Fruit fly (Drosophila melanogaster): ENCODE results near the gene Vps60.

Vps60 gene

DNA sequence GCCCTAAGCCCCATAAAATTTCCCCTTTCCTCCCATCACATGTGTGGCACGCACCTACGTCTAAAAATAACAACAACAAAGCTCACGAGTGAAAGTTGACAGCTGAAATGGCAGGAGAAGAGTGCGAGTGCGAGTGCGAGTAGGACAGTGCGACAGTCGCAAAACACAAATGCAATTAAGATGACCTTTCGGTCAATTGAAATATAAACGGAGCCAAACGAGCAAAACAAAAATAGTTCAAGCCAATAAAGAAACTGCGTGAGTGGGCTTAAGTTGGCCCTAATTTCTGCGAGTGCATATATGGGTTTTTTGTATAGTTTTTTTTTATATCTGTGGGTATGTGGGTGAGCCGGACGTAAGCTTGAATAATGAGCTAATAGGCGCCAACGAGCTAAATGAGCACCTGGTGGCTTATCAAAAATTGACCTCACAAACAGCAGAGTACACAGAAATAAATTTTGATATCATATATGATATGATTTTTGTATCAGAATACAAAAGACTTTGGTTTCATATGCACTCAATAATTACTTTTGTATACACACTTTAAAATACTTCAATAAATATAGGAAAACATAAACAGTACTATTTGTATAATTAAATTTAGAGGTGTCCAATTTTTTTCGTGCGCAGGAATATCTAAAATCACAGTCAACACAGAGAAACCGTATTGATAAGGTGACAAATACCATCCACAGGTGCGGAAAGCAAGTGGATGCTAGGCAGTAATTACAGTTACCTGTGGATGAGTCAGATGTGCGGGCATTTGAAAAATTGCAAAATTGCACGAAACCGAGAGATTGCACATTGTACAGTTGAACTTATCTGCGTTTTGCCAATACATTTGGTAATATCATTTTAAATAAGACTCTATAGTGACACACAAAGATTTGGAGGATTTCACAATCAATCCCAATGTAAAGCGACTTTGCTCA is 30.6 kb upstream of the Vps60 start (continued):
- TF ChIP-seq CG9437 (GFP tag; optimal IDR thresholded peaks at IDR 0.05), result peak; percentile 26
- no peak for TF ChIP-seq mld (GFP tag; IDR thresholded peaks at IDR 0.05; ENCODE audit: partially characterized antibody)
- TF ChIP-seq bbx (GFP tag; IDR thresholded peaks at IDR 0.05; ENCODE audit: partially characterized antibody), result no peak
- no peak for TF ChIP-seq Optix (GFP tag; IDR thresholded peaks at IDR 0.05)
- no peak for TF ChIP-seq bowl (GFP tag; IDR thresholded peaks at IDR 0.05)
- TF ChIP-seq sens-2 (GFP tag; IDR thresholded peaks at IDR 0.05), result peak; percentile 58; the same call in 1 of the 2 replicates
- no peak for TF ChIP-seq jigr1 (GFP tag; IDR thresholded peaks at IDR 0.05)
- no peak for TF ChIP-seq CG11085 (GFP tag; IDR thresholded peaks at IDR 0.05)
- TF ChIP-seq Spps (tag; optimal IDR thresholded peaks at IDR 0.05), result no peak
- peak; percentile 56 for TF ChIP-seq abd-A (tag; optimal IDR thresholded peaks at IDR 0.05)
- peak; percentile 13 for TF ChIP-seq CG3407 (GFP tag; optimal IDR thresholded peaks at IDR 0.05)
- no peak for TF ChIP-seq CG9215 (GFP tag; IDR thresholded peaks at IDR 0.05)
- no peak for TF ChIP-seq Hmr (GFP tag; optimal IDR thresholded peaks at IDR 0.05)
- TF ChIP-seq Aef1 (GFP tag; IDR thresholded peaks at IDR 0.05), result no peak
- TF ChIP-seq CG12744 (GFP tag; optimal IDR thresholded peaks at IDR 0.05), result no peak
- no peak for TF ChIP-seq CG12942 (GFP tag; optimal IDR thresholded peaks at IDR 0.05)
- TF ChIP-seq CG16863 (GFP tag; optimal IDR thresholded peaks at IDR 0.05), result no peak
- TF ChIP-seq p53 (GFP tag; optimal IDR thresholded peaks at IDR 0.05), result no peak
- no peak for TF ChIP-seq fd64A (GFP tag; optimal IDR thresholded peaks at IDR 0.05)
- no peak for TF ChIP-seq dan (GFP tag; IDR thresholded peaks at IDR 0.05)
- TF ChIP-seq CG31365 (tag; optimal IDR thresholded peaks at IDR 0.05), result no peak
- no peak for TF ChIP-seq Lim3 (GFP tag; IDR thresholded peaks at IDR 0.05)
- TF ChIP-seq CG14860 (GFP tag; IDR thresholded peaks at IDR 0.05; ENCODE audit: partially characterized antibody), result no peak
- TF ChIP-seq sug (tag; optimal IDR thresholded peaks at IDR 0.05), result peak; percentile 29
- TF ChIP-seq slbo (GFP tag; IDR thresholded peaks at IDR 0.05), result 0 out of 2 replicates have a peak, but pooled peaks have one; percentile 13
- TF ChIP-seq grau (tag; optimal IDR thresholded peaks at IDR 0.05), result peak; percentile 49
- no peak for TF ChIP-seq CG7987 (GFP tag; optimal IDR thresholded peaks at IDR 0.05)
- no peak for TF ChIP-seq Fer2 (tag; optimal IDR thresholded peaks at IDR 0.05)
- peak; percentile 13 for TF ChIP-seq lilli (GFP tag; optimal IDR thresholded peaks at IDR 0.05)
- no peak for TF ChIP-seq otp (GFP tag; IDR thresholded peaks at IDR 0.05)
- no peak for TF ChIP-seq crp (GFP tag; optimal IDR thresholded peaks at IDR 0.05)
- 0 out of 3 replicates have a peak, but pooled peaks have one; percentile 44 for TF ChIP-seq zfh1 (GFP tag; IDR thresholded peaks at IDR 0.05)
- TF ChIP-seq CG33213 (GFP tag; optimal IDR thresholded peaks at IDR 0.05), result no peak
- TF ChIP-seq Meics (GFP tag; optimal IDR thresholded peaks at IDR 0.05), result peak; percentile 39
- peak; percentile 29; the same call in 1 of the 2 replicates for TF ChIP-seq vvl (GFP tag; IDR thresholded peaks at IDR 0.05)
- TF ChIP-seq CG33557 (GFP tag; optimal IDR thresholded peaks at IDR 0.05), result no peak
- TF ChIP-seq Dad (GFP tag; optimal IDR thresholded peaks at IDR 0.05), result no peak
- TF ChIP-seq CG8944 (GFP tag; optimal IDR thresholded peaks at IDR 0.05), result peak; percentile 3
- TF ChIP-seq CG14667 (GFP tag; IDR thresholded peaks at IDR 0.05), result no peak
- no peak for TF ChIP-seq CG2889 (GFP tag; IDR thresholded peaks at IDR 0.05)
- no peak for TF ChIP-seq jumu (GFP tag; optimal IDR thresholded peaks at IDR 0.05)
- no peak for TF ChIP-seq az2 (GFP tag; optimal IDR thresholded peaks at IDR 0.05)
- TF ChIP-seq CG17328 (GFP tag; IDR thresholded peaks at IDR 0.05), result peak; percentile 45; the same call in 1 of the 2 replicates
- no peak for TF ChIP-seq CG12236 (GFP tag; optimal IDR thresholded peaks at IDR 0.05)
- TF ChIP-seq seq (GFP tag; IDR thresholded peaks at IDR 0.05), result no peak
- no peak for TF ChIP-seq Bdp1 (GFP tag; optimal IDR thresholded peaks at IDR 0.05)
- TF ChIP-seq nmo (GFP tag; optimal IDR thresholded peaks at IDR 0.05), result no peak
- TF ChIP-seq pb (GFP tag; optimal IDR thresholded peaks at IDR 0.05), result no peak
- no peak for TF ChIP-seq corto (GFP tag; optimal IDR thresholded peaks at IDR 0.05)
- TF ChIP-seq Nf-YC (tag; optimal IDR thresholded peaks at IDR 0.05), result no peak

Measured in whole organism, embryonic.